Worm (Caenorhabditis elegans): ENCODE results near the gene C08B6.10.

- no peak for TF ChIP-seq ref-1 (GFP tag; conservative IDR thresholded peaks at IDR 0.05)
- no peak for TF ChIP-seq cog-1 (tag; optimal IDR thresholded peaks at IDR 0.05)
- no peak for TF ChIP-seq ztf-29 (GFP tag; IDR thresholded peaks at IDR 0.05)
- TF ChIP-seq flt-1 (GFP tag; IDR thresholded peaks at IDR 0.05) = no peak
- no peak for TF ChIP-seq ztf-23 (GFP tag; IDR thresholded peaks at IDR 0.05)
- TF ChIP-seq med-1 (GFP tag; optimal IDR thresholded peaks at IDR 0.05; ENCODE audit: insufficient read depth) = no peak
- no peak for TF ChIP-seq T22C8.4 (GFP tag; IDR thresholded peaks at IDR 0.05)
Measured at ce11 chrV:10098429-10098828, 26.9 kb upstream of the C08B6.10 start, which contains the start of gene ugt-47.

All from whole organism, midembryonic.